Worm (Caenorhabditis elegans): ENCODE measurements around the gene F43E2.11.

DNA sequence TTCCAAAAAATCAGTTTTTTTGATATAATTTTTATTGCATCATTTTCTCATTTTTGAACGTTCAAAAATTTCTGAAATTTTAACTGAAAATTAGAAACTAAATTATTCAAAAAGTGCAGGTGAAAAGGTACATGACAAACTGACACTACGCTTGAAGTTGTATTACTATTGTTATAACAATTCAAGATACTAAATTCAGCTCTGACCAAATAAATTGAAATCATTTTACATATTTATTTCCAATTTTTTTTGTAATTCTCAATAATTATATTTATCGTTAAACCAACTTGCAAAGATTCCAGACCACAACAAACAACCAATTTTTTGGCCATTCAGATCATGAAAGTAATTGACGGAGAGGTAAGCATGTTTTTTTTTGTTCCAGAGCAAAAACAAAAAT, 15.3 kb upstream of the F43E2.11 start, which contains the start of gene sre-3:
- TF ChIP-seq ztf-11 (tag; optimal IDR thresholded peaks at IDR 0.05) (no peak), elt-3 (tag; optimal IDR thresholded peaks at IDR 0.05) (no peak), mdl-1 (tag; optimal IDR thresholded peaks at IDR 0.05) (no peak), ama-1 (optimal IDR thresholded peaks at IDR 0.05) (no peak), unc-62 (GFP tag; optimal IDR thresholded peaks at IDR 0.05) (no peak), fos-1 (tag; optimal IDR thresholded peaks at IDR 0.05) (no peak), snpc-4 (tag; optimal IDR thresholded peaks at IDR 0.05) (no peak), ceh-82 (tag; optimal IDR thresholded peaks at IDR 0.05) (no peak)
